Worm (Caenorhabditis elegans) whole organism, L1 larva: ENCODE results near the gene sma-1.

Experiments
- F16B12.6 ChIP-seq: fragments of 150-350 bp; optimal IDR thresholded peaks from 2 replicates; lab custom pipeline; 2014; ENCODE audit warnings: missing biosample characterization, missing genetic modification characterization
- blmp-1 ChIP-seq: fragments of 150-350 bp; optimal IDR thresholded peaks from 2 replicates; lab custom pipeline; 2014; ENCODE audit warnings: missing biosample characterization, missing genetic modification characterization
- lsy-2 ChIP-seq, 2 experiments: fragments of 150-350 bp; optimal IDR thresholded peaks; 2 replicates each; lab custom pipeline; 2014; ENCODE audit warnings: missing biosample characterization in 2 of 2, missing genetic modification characterization in 2 of 2
- nhr-11 ChIP-seq: fragments of 150-350 bp; optimal IDR thresholded peaks from 2 replicates; lab custom pipeline; 2014; ENCODE audit warnings: missing biosample characterization, missing genetic modification characterization
- nhr-12 ChIP-seq: sonication (generic microtip); optimal IDR thresholded peaks from 2 replicates; lab custom pipeline; 2017; ENCODE audit warnings: missing biosample characterization, missing genetic modification characterization
- nhr-47 ChIP-seq: sonication (generic microtip); optimal IDR thresholded peaks from 2 replicates; lab custom pipeline; 2016; ENCODE audit warnings: mild to moderate bottlenecking, missing genetic modification characterization, moderate library complexity, missing compliant biosample characterization

- peak; percentile 87 for TF ChIP-seq blmp-1
- no peak for TF ChIP-seq F16B12.6 (tag; lab: Kevin White, UChicago)
- no peak for TF ChIP-seq nhr-11 (tag; lab: Kevin White, UChicago)
- no peak for TF ChIP-seq nhr-12 (tag; lab: Kevin White, UChicago)
- no peak for TF ChIP-seq nhr-47
- TF ChIP-seq lsy-2 (tag; optimal IDR thresholded peaks at IDR 0.05; lab: Kevin White, UChicago) = no peak
Observed at ce11 chrV:11899149-11899548, at the start of gene sma-1.
